Fruit fly (Drosophila melanogaster): ENCODE data around the gene MRG15.

dm6 chr3R:15277926-15278869 is at the start of gene MRG15, which contains the start of gene Tm1:
- TF ChIP-seq cic (GFP tag; optimal IDR thresholded peaks at IDR 0.05) (no peak), kay (GFP tag; ENCODE audit: borderline replicate concordance) (no peak), tj (GFP tag; optimal IDR thresholded peaks at IDR 0.05) (peak; percentile 22), CG33017 (tag; optimal IDR thresholded peaks at IDR 0.05) (no peak)

Data from whole organism, adult.